Fruit fly (Drosophila melanogaster): ENCODE data around the gene Bacc.

DNA sequence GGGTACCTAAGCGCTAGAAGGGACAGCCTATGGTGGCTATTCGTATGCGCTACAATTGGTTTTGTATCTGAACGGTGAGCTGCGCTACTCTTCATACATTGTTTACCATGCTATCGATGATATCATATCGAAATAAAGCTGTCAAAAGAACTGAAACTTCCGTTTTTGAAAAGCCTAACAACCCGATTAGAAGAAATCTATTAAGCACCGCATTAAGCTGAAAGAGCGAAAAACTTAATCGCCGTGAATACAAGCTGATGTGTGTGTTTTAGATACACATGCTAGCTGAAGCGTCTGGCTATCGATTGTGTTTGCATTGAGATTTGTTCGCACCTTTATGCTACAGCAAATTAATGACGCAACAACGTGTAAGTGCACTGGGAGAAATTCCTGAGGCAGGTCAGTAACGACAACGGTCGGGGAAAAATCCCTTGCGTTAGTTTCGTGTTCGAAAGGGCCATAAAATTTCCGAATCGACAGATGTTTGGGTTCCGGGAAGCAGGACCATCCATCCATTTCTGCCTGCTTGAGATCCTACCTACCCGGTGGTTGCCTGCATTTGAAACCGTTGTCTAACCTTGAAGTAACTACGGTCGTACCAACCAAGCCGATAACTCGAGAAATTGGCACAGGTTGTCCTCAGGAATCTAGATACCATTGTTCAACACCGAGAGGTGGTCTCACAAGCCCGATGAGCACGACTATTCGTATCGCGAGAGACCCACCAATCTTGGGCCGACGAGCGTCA is 1.7 kb upstream of the Bacc start:
- TF ChIP-seq CG33017 (tag; optimal IDR thresholded peaks at IDR 0.05) (peak; percentile 86), tj (GFP tag; optimal IDR thresholded peaks at IDR 0.05) (peak; percentile 52), bab1 (GFP tag; optimal IDR thresholded peaks at IDR 0.05) (no peak)

Measured in whole organism, adult.